Worm (Caenorhabditis elegans) whole organism, L3 larva: ENCODE results near the gene ztf-14.

Source experiments
- ZK546.5 ChIP-seq: sonication (generic microtip); optimal IDR thresholded peaks from 2 replicates; lab custom pipeline; 2017; ENCODE audit warnings: missing biosample characterization, missing genetic modification characterization
- aly-2 ChIP-seq: fragments of 150-350 bp; optimal IDR thresholded peaks from 2 replicates; lab custom pipeline; 2014; ENCODE audit warnings: missing biosample characterization, missing genetic modification characterization
- ceh-82 ChIP-seq: fragments of 150-350 bp; optimal IDR thresholded peaks from 2 replicates; lab custom pipeline; 2014; ENCODE audit warnings: missing biosample characterization, missing genetic modification characterization
- daf-12 ChIP-seq: fragments of 150-350 bp; optimal IDR thresholded peaks from 2 replicates; lab custom pipeline; 2014; ENCODE audit warnings: missing biosample characterization, missing genetic modification reagents, missing genetic modification characterization
- elt-2 ChIP-seq: sonication (generic microtip); optimal IDR thresholded peaks from 2 replicates; lab custom pipeline; 2016; ENCODE audit warnings: missing genetic modification reagents, mild to moderate bottlenecking, missing genetic modification characterization, missing compliant biosample characterization
- elt-3 ChIP-seq, 3 experiments: fragments of 150-350 bp in 1 of 3; sonication (generic microtip) in 2 of 3; optimal IDR thresholded peaks; 2 replicates in 2 of 3; 4 replicates in 1 of 3; lab custom pipeline; 2014 to 2017; ENCODE audit warnings: missing biosample characterization in 3 of 3, missing genetic modification characterization in 3 of 3
- eor-1 ChIP-seq, 2 experiments: fragments of 150-350 bp; optimal IDR thresholded peaks; 2 replicates each; lab custom pipeline; 2014 to 2018; ENCODE audit warnings: missing biosample characterization in 2 of 2, missing genetic modification characterization in 2 of 2
- mml-1 ChIP-seq: fragments of 150-350 bp; sonication (generic microtip); optimal IDR thresholded peaks from 3 replicates; lab custom pipeline; 2014; ENCODE audit warnings: missing biosample characterization, missing genetic modification characterization
- nhr-76 ChIP-seq: fragments of 150-350 bp; sonication (generic microtip); optimal IDR thresholded peaks from 5 replicates; lab custom pipeline; 2014; ENCODE audit warnings: missing biosample characterization, missing genetic modification characterization
- nhr-77 ChIP-seq: fragments of 150-350 bp; optimal IDR thresholded peaks from 2 replicates; lab custom pipeline; 2014; ENCODE audit warnings: missing biosample characterization, missing genetic modification characterization

- TF ChIP-seq mml-1 (no peak), elt-3 (tag; optimal IDR thresholded peaks at IDR 0.05; lab: Kevin White, UChicago) (no peak), ceh-82 (tag; lab: Kevin White, UChicago) (no peak), aly-2 (tag; lab: Kevin White, UChicago) (no peak), ZK546.5 (tag; lab: Kevin White, UChicago) (no peak), elt-2 (tag; lab: Kevin White, UChicago) (no peak), daf-12 (no peak), eor-1 (tag; optimal IDR thresholded peaks at IDR 0.05; lab: Kevin White, UChicago) (no peak), nhr-77 (tag; lab: Kevin White, UChicago) (no peak), nhr-76 (no peak)
These were observed 14.2 kb upstream of the ztf-14 start for ce11 chrX:14481637-14482036.
